Worm (Caenorhabditis elegans) whole organism, mixed stage, embryonic: ENCODE data around the gene ntr-2.
A peak's percentile ranks its signal among the peaks of the same experiment; 100 is the strongest.

ENCODE experiments used
- M03D4.4 ChIP-seq: sonication (generic microtip); optimal IDR thresholded peaks from 2 replicates; lab custom pipeline; 2017; ENCODE audit warnings: mild to moderate bottlenecking, missing genetic modification characterization, missing compliant biosample characterization
- bed-3 ChIP-seq: fragments of 200-800 bp; sonication (Bioruptor generic); optimal IDR thresholded peaks from 3 replicates; lab custom pipeline; 2018; ENCODE audit warnings: mild to moderate bottlenecking, missing genetic modification characterization, moderate library complexity, missing compliant biosample characterization
- blmp-1 ChIP-seq: fragments of 150-350 bp; optimal IDR thresholded peaks from 2 replicates; lab custom pipeline; 2014; ENCODE audit warnings: missing biosample characterization, missing genetic modification characterization
- ceh-39 ChIP-seq: fragments of 150-350 bp; optimal IDR thresholded peaks from 2 replicates; lab custom pipeline; 2014; ENCODE audit warnings: missing biosample characterization, missing genetic modification characterization
- ceh-43 ChIP-seq: fragments of 200-800 bp; sonication (Bioruptor generic); optimal IDR thresholded peaks from 2 replicates; lab custom pipeline; 2018; ENCODE audit warnings: mild to moderate bottlenecking, missing genetic modification characterization, moderate library complexity, missing compliant biosample characterization
- ceh-83 ChIP-seq: fragments of 200-800 bp; sonication (Bioruptor generic); optimal IDR thresholded peaks from 2 replicates; lab custom pipeline; 2018; ENCODE audit warnings: mild to moderate bottlenecking, missing genetic modification characterization, missing compliant biosample characterization
- ces-1 ChIP-seq: fragments of 150-350 bp; optimal IDR thresholded peaks from 2 replicates; lab custom pipeline; 2014; ENCODE audit warnings: missing biosample characterization, missing genetic modification reagents, missing genetic modification characterization
- cnd-1 ChIP-seq: fragments of 200-800 bp; sonication (Bioruptor generic); optimal IDR thresholded peaks from 2 replicates; lab custom pipeline; 2018; ENCODE audit warnings: mild to moderate bottlenecking, missing genetic modification characterization, missing compliant biosample characterization
- drap-1 ChIP-seq: fragments of 200-800 bp; sonication (Bioruptor generic); optimal IDR thresholded peaks from 3 replicates; lab custom pipeline; 2018; ENCODE audit warnings: mild to moderate bottlenecking, missing genetic modification characterization, missing compliant biosample characterization
- elt-1 ChIP-seq: sonication (generic microtip); optimal IDR thresholded peaks from 2 replicates; lab custom pipeline; 2017; ENCODE audit warnings: missing genetic modification characterization, mild to moderate bottlenecking, missing compliant biosample characterization, antibody characterized with exemption, moderate library complexity, borderline replicate concordance; ENCODE audit not compliant: insufficient read depth
- elt-3 ChIP-seq: fragments of 150-350 bp; optimal IDR thresholded peaks from 2 replicates; lab custom pipeline; 2014; ENCODE audit warnings: missing biosample characterization, missing genetic modification characterization
- flh-1 ChIP-seq: fragments of 200-800 bp; sonication (Bioruptor generic); optimal IDR thresholded peaks from 2 replicates; lab custom pipeline; 2018; ENCODE audit warnings: mild to moderate bottlenecking, missing genetic modification characterization, moderate library complexity, missing compliant biosample characterization
- ham-2 ChIP-seq: fragments of 200-800 bp; sonication (Bioruptor generic); optimal IDR thresholded peaks from 2 replicates; lab custom pipeline; 2018; ENCODE audit warnings: mild to moderate bottlenecking, missing genetic modification characterization, missing compliant biosample characterization
- hlh-1 ChIP-seq: fragments of 150-350 bp; optimal IDR thresholded peaks from 2 replicates; lab custom pipeline; 2014; ENCODE audit warnings: missing biosample characterization, missing genetic modification reagents, missing genetic modification characterization
- lin-13 ChIP-seq: fragments of 150-350 bp; optimal IDR thresholded peaks from 2 replicates; lab custom pipeline; 2014; ENCODE audit warnings: missing biosample characterization, missing genetic modification characterization
- lin-32 ChIP-seq: fragments of 200-800 bp; sonication (Bioruptor generic); optimal IDR thresholded peaks from 2 replicates; lab custom pipeline; 2018; ENCODE audit warnings: mild to moderate bottlenecking, missing genetic modification characterization, missing compliant biosample characterization
- lsy-2 ChIP-seq: fragments of 150-350 bp; optimal IDR thresholded peaks from 2 replicates; lab custom pipeline; 2014; ENCODE audit warnings: missing biosample characterization, missing genetic modification characterization
- mab-5 ChIP-seq: fragments of 150-350 bp; optimal IDR thresholded peaks from 2 replicates; lab custom pipeline; 2014; ENCODE audit warnings: missing biosample characterization, missing genetic modification characterization
- mep-1 ChIP-seq: fragments of 150-350 bp; optimal IDR thresholded peaks from 2 replicates; lab custom pipeline; 2017; ENCODE audit warnings: missing biosample characterization, missing genetic modification reagents, missing genetic modification characterization, inconsistent platforms
- mls-2 ChIP-seq: sonication (generic microtip); optimal IDR thresholded peaks from 2 replicates; lab custom pipeline; 2016; ENCODE audit warnings: mild to moderate bottlenecking, missing genetic modification characterization, moderate library complexity, missing compliant biosample characterization
- nhr-12 ChIP-seq: fragments of 150-350 bp; optimal IDR thresholded peaks from 2 replicates; lab custom pipeline; 2014; ENCODE audit warnings: missing biosample characterization, missing genetic modification characterization
- nhr-2 ChIP-seq: fragments of 150-350 bp; optimal IDR thresholded peaks from 2 replicates; lab custom pipeline; 2014; ENCODE audit warnings: missing biosample characterization, missing genetic modification characterization
- nhr-237 ChIP-seq: fragments of 150-350 bp; optimal IDR thresholded peaks from 2 replicates; lab custom pipeline; 2014; ENCODE audit warnings: missing biosample characterization, missing genetic modification characterization
- nhr-28 ChIP-seq: fragments of 150-350 bp; optimal IDR thresholded peaks from 2 replicates; lab custom pipeline; 2014; ENCODE audit warnings: missing biosample characterization, missing genetic modification characterization
- nhr-76 ChIP-seq: sonication (generic microtip); optimal IDR thresholded peaks from 2 replicates; lab custom pipeline; 2017; ENCODE audit warnings: missing biosample characterization, missing genetic modification characterization
- pha-4 ChIP-seq: fragments of 150-350 bp; optimal IDR thresholded peaks from 2 replicates; lab custom pipeline; 2018; ENCODE audit warnings: missing biosample characterization, missing genetic modification reagents, missing genetic modification characterization
- sem-2 ChIP-seq: fragments of 200-800 bp; sonication (Bioruptor generic); optimal IDR thresholded peaks from 2 replicates; lab custom pipeline; 2018; ENCODE audit warnings: mild to moderate bottlenecking, missing genetic modification characterization, missing compliant biosample characterization
- sptf-1 ChIP-seq: sonication (generic microtip); optimal IDR thresholded peaks from 2 replicates; lab custom pipeline; 2017; ENCODE audit warnings: mild to moderate bottlenecking, missing genetic modification characterization, moderate library complexity, missing compliant biosample characterization
- tbx-8 ChIP-seq: fragments of 200-800 bp; sonication (Bioruptor generic); optimal IDR thresholded peaks from 2 replicates; lab custom pipeline; 2018; ENCODE audit warnings: mild to moderate bottlenecking, missing genetic modification characterization, moderate library complexity, missing compliant biosample characterization
- unc-120 ChIP-seq: sonication (generic microtip); optimal IDR thresholded peaks from 2 replicates; lab custom pipeline; 2017; ENCODE audit warnings: missing genetic modification characterization, missing compliant biosample characterization; ENCODE audit not compliant: poor library complexity, severe bottlenecking
- unc-39 ChIP-seq: fragments of 150-350 bp; optimal IDR thresholded peaks from 2 replicates; lab custom pipeline; 2014; ENCODE audit warnings: missing biosample characterization, missing genetic modification characterization
- unc-62 ChIP-seq: fragments of 150-350 bp; optimal IDR thresholded peaks from 2 replicates; lab custom pipeline; 2014; ENCODE audit warnings: missing biosample characterization, missing genetic modification reagents, missing genetic modification characterization
- zip-8 ChIP-seq: fragments of 150-350 bp; optimal IDR thresholded peaks from 2 replicates; lab custom pipeline; 2014; ENCODE audit warnings: missing biosample characterization, missing genetic modification characterization
- ztf-11 ChIP-seq: fragments of 150-350 bp; optimal IDR thresholded peaks from 2 replicates; lab custom pipeline; 2014; ENCODE audit warnings: missing biosample characterization, missing genetic modification characterization

Gene ntr-2

ce11 chrX:14903424-14903823 is 25.3 kb downstream of the ntr-2 start:
- TF ChIP-seq nhr-76 (tag; lab: Kevin White, UChicago) (no peak), ces-1 (GFP tag; lab: Kevin White, UChicago) (no peak), ceh-39 (tag; lab: Kevin White, UChicago) (no peak)

- TF ChIP-seq unc-39 (tag; lab: Kevin White, UChicago) (no peak), nhr-237 (tag; lab: Kevin White, UChicago) (no peak), ceh-83 (GFP tag; lab: Kevin White, UChicago) (no peak), mab-5 (tag; lab: Kevin White, UChicago) (no peak), elt-3 (tag; lab: Kevin White, UChicago) (peak; percentile 59), ceh-39 (tag; lab: Kevin White, UChicago) (no peak), zip-8 (tag; lab: Kevin White, UChicago) (no peak), bed-3 (GFP tag; lab: Kevin White, UChicago) (no peak)
- TF ChIP-seq, all 35 proteins: peak for 1
Observed at ce11 chrX:14900487-14900886, 28.3 kb downstream of the ntr-2 start.

ce11 chrX:14898205-14898604 is 30.5 kb downstream of the ntr-2 start, which contains the start of gene lips-8:
TSS of gene lips-8 (plus strand) at chrX:14898505.
- no peak for TF ChIP-seq unc-120

- no peak for TF ChIP-seq ham-2 (GFP tag; lab: Kevin White, UChicago)
- no peak for TF ChIP-seq cnd-1 (tag; lab: Kevin White, UChicago)
- TF ChIP-seq unc-120: no peak
- no peak for TF ChIP-seq mep-1
- TF ChIP-seq unc-39 (tag; lab: Kevin White, UChicago): no peak
- TF ChIP-seq sem-2 (GFP tag; lab: Kevin White, UChicago): no peak
- no peak for TF ChIP-seq tbx-8 (GFP tag; lab: Kevin White, UChicago)
- no peak for TF ChIP-seq mab-5 (tag; lab: Kevin White, UChicago)
- TF ChIP-seq ztf-11: no peak
- no peak for TF ChIP-seq unc-62 (GFP tag; lab: Kevin White, UChicago)
- TF ChIP-seq nhr-2 (tag; lab: Kevin White, UChicago): no peak
- TF ChIP-seq ces-1 (GFP tag; lab: Kevin White, UChicago): no peak
- TF ChIP-seq sptf-1 (tag; lab: Kevin White, UChicago): no peak
- TF ChIP-seq bed-3 (GFP tag; lab: Kevin White, UChicago): no peak
- no peak for TF ChIP-seq lin-32 (GFP tag; lab: Kevin White, UChicago)
- TF ChIP-seq mls-2 (tag; lab: Kevin White, UChicago): no peak
- no peak for TF ChIP-seq M03D4.4
Observed at ce11 chrX:14897192-14897591, 31.6 kb downstream of the ntr-2 start.

ce11 chrX:14894845-14895244 is 33.9 kb downstream of the ntr-2 start, which contains the start of gene nac-1:
TSS of gene nac-1 (plus strand) at chrX:14895145.
- TF ChIP-seq tbx-8 (GFP tag; lab: Kevin White, UChicago) (no peak), ceh-43 (GFP tag; lab: Kevin White, UChicago) (no peak), elt-3 (tag; lab: Kevin White, UChicago) (no peak), elt-1 (tag; lab: Kevin White, UChicago) (no peak), hlh-1 (no peak), nhr-12 (no peak), lsy-2 (tag; lab: Kevin White, UChicago) (no peak), unc-39 (tag; lab: Kevin White, UChicago) (no peak), ces-1 (GFP tag; lab: Kevin White, UChicago) (no peak), mab-5 (tag; lab: Kevin White, UChicago) (no peak), lin-32 (GFP tag; lab: Kevin White, UChicago) (no peak), lin-13 (tag; lab: Kevin White, UChicago) (no peak), sem-2 (GFP tag; lab: Kevin White, UChicago) (no peak)

ce11 chrX:14894380-14894779 is 34.4 kb downstream of the ntr-2 start:
- TF ChIP-seq pha-4 (no peak), mls-2 (tag; lab: Kevin White, UChicago) (no peak), bed-3 (GFP tag; lab: Kevin White, UChicago) (no peak), drap-1 (GFP tag; lab: Kevin White, UChicago) (no peak), blmp-1 (no peak), unc-62 (GFP tag; lab: Kevin White, UChicago) (no peak), nhr-28 (no peak), mab-5 (tag; lab: Kevin White, UChicago) (no peak), flh-1 (no peak), ceh-39 (tag; lab: Kevin White, UChicago) (no peak), lsy-2 (tag; lab: Kevin White, UChicago) (no peak), lin-13 (tag; lab: Kevin White, UChicago) (no peak), ham-2 (GFP tag; lab: Kevin White, UChicago) (no peak), nhr-237 (tag; lab: Kevin White, UChicago) (no peak), cnd-1 (tag; lab: Kevin White, UChicago) (no peak), hlh-1 (no peak), ceh-83 (GFP tag; lab: Kevin White, UChicago) (no peak), nhr-2 (tag; lab: Kevin White, UChicago) (no peak)
- TF ChIP-seq, all 35 proteins: peak for 0
